Fruit fly (Drosophila melanogaster) whole organism, embryonic: Measurements from ENCODE around the gene hiro.

Experiments used
- Atf-2 ChIP-seq: fragments of 200-800 bp; sonication (Bioruptor generic); optimal IDR thresholded peaks from 2 replicates; lab custom pipeline; 2016; ENCODE audit warnings: missing biosample characterization, missing genetic modification characterization
- Blimp-1 ChIP-seq: fragments of 200-800 bp; sonication (Bioruptor generic); optimal IDR thresholded peaks from 3 replicates; lab custom pipeline; 2018; ENCODE audit warnings: missing biosample characterization, missing genetic modification characterization, mild to moderate bottlenecking, moderate library complexity, missing genetic modification reagents
- BtbVII ChIP-seq: fragments of 200-800 bp; sonication (Bioruptor generic); optimal IDR thresholded peaks from 3 replicates; lab custom pipeline; 2017; ENCODE audit warnings: missing biosample characterization, mild to moderate bottlenecking, missing genetic modification characterization
- CG11695 ChIP-seq: fragments of 200-800 bp; sonication (Bioruptor generic); IDR thresholded peaks from 3 replicates; pipeline ENCODE4 v1.3.6; 2022; ENCODE audit warnings: missing biosample characterization, missing genetic modification characterization
- CG12299 ChIP-seq: fragments of 200-800 bp; sonication (Bioruptor generic); optimal IDR thresholded peaks from 2 replicates; lab custom pipeline; 2018; ENCODE audit warnings: missing biosample characterization, mild to moderate bottlenecking, missing genetic modification characterization
- CG12391 ChIP-seq: fragments of 200-800 bp; sonication (Bioruptor generic); optimal IDR thresholded peaks from 3 replicates; lab custom pipeline; 2018; ENCODE audit warnings: missing biosample characterization, mild to moderate bottlenecking, missing genetic modification characterization, moderate library complexity
- CG15479 ChIP-seq: fragments of 200-800 bp; sonication (Bioruptor generic); optimal IDR thresholded peaks from 3 replicates; lab custom pipeline; 2019; ENCODE audit warnings: missing biosample characterization, mild to moderate bottlenecking, missing genetic modification characterization, moderate library complexity
- CG1602 ChIP-seq: fragments of 200-800 bp; sonication (Bioruptor generic); optimal IDR thresholded peaks from 3 replicates; lab custom pipeline; 2016; ENCODE audit warnings: missing biosample characterization, missing genetic modification characterization
- CG1647 ChIP-seq: fragments of 200-800 bp; sonication (Bioruptor generic); optimal IDR thresholded peaks from 3 replicates; lab custom pipeline; 2016; ENCODE audit warnings: missing biosample characterization, missing genetic modification characterization
- CG1792 ChIP-seq: fragments of 200-800 bp; sonication (Bioruptor generic); optimal IDR thresholded peaks from 2 replicates; lab custom pipeline; 2016; ENCODE audit warnings: missing biosample characterization, missing genetic modification characterization
- CG18476 ChIP-seq: fragments of 200-800 bp; sonication (Bioruptor generic); optimal IDR thresholded peaks from 2 replicates; lab custom pipeline; 2016; ENCODE audit warnings: missing biosample characterization, mild to moderate bottlenecking, missing genetic modification characterization
- CG2202 ChIP-seq: fragments of 200-800 bp; sonication (Bioruptor generic); optimal IDR thresholded peaks from 2 replicates; lab custom pipeline; 2018; ENCODE audit warnings: missing biosample characterization, mild to moderate bottlenecking, missing genetic modification characterization
- CG30403 ChIP-seq: fragments of 200-800 bp; sonication (Bioruptor generic); optimal IDR thresholded peaks from 3 replicates; lab custom pipeline; 2016; ENCODE audit warnings: missing biosample characterization, missing genetic modification characterization
- CG32767 ChIP-seq: fragments of 200-800 bp; sonication (Bioruptor generic); IDR thresholded peaks from 2 replicates; pipeline ENCODE4 v1.3.6; 2022; ENCODE audit warnings: missing biosample characterization, missing genetic modification characterization
- CG7839 ChIP-seq: fragments of 200-800 bp; sonication (Bioruptor generic); optimal IDR thresholded peaks from 3 replicates; lab custom pipeline; 2018; ENCODE audit warnings: missing biosample characterization, mild to moderate bottlenecking, missing genetic modification characterization, moderate library complexity
- CG8290 ChIP-seq, 3 experiments: fragments of 200-800 bp; sonication (Bioruptor generic); optimal IDR thresholded peaks; 2 replicates each; lab custom pipeline; 2016 to 2019; ENCODE audit warnings: missing biosample characterization in 3 of 3, missing genetic modification characterization in 3 of 3, mild to moderate bottlenecking in 2 of 3, moderate library complexity in 1 of 3
- CG8765 ChIP-seq: fragments of 200-800 bp; sonication (Bioruptor generic); IDR thresholded peaks from 2 replicates; pipeline ENCODE4 v1.3.6; 2022; ENCODE audit warnings: missing biosample characterization, missing genetic modification characterization
- CG9797 ChIP-seq: fragments of 200-800 bp; sonication (Bioruptor generic); optimal IDR thresholded peaks from 3 replicates; lab custom pipeline; 2018; ENCODE audit warnings: missing biosample characterization, mild to moderate bottlenecking, missing genetic modification characterization
- CHES-1-like ChIP-seq: fragments of 200-800 bp; sonication (Bioruptor generic); optimal IDR thresholded peaks from 2 replicates; lab custom pipeline; 2016; ENCODE audit warnings: missing biosample characterization, missing genetic modification characterization
- E2f1 ChIP-seq: fragments of 200-800 bp; sonication (Bioruptor generic); IDR thresholded peaks from 2 replicates; pipeline ENCODE4 v1.3.6; 2022; ENCODE audit warnings: missing biosample characterization, missing genetic modification characterization
- Ets65A ChIP-seq: fragments of 200-800 bp; sonication (Bioruptor generic); peaks from one replicate; lab custom pipeline; 2016; ENCODE audit warnings: missing biosample characterization, missing genetic modification characterization
- HLH3B ChIP-seq: fragments of 200-800 bp; sonication (Bioruptor generic); IDR thresholded peaks from 2 replicates; pipeline ENCODE4 v1.3.6; 2022; ENCODE audit warnings: missing biosample characterization, missing genetic modification characterization
- HLH54F ChIP-seq: fragments of 200-800 bp; sonication (Bioruptor generic); optimal IDR thresholded peaks from 3 replicates; lab custom pipeline; 2016; ENCODE audit warnings: missing biosample characterization, missing genetic modification characterization
- Hmx ChIP-seq: fragments of 200-800 bp; sonication (Bioruptor generic); optimal IDR thresholded peaks from 2 replicates; lab custom pipeline; 2016; ENCODE audit warnings: missing biosample characterization, missing genetic modification characterization
- Hr39 ChIP-seq: fragments of >200 bp; optimal IDR thresholded peaks from 2 replicates; lab custom pipeline; 2017
- Hr78 ChIP-seq, 2 experiments: fragments of 200-800 bp in 1 of 2; fragments of >200 bp in 1 of 2; sonication (Bioruptor generic) in 1 of 2; optimal IDR thresholded peaks; 2 replicates each; lab custom pipeline; 2017 to 2019; ENCODE audit warnings: missing biosample characterization in 2 of 2, missing genetic modification characterization in 2 of 2, mild to moderate bottlenecking in 1 of 2, moderate library complexity in 1 of 2
- Mad ChIP-seq: fragments of 200-800 bp; sonication (Bioruptor generic); optimal IDR thresholded peaks from 2 replicates; lab custom pipeline; 2016; ENCODE audit warnings: missing biosample characterization, missing genetic modification characterization
- NfI ChIP-seq: fragments of 200-800 bp; sonication (Bioruptor generic); optimal IDR thresholded peaks from 3 replicates; lab custom pipeline; 2018; ENCODE audit warnings: missing biosample characterization, mild to moderate bottlenecking, missing genetic modification characterization, moderate library complexity
- Pdp1 ChIP-seq, 2 experiments: fragments of 200-800 bp; sonication (Bioruptor generic); optimal IDR thresholded peaks; 3 replicates each; lab custom pipeline; 2016; ENCODE audit warnings: missing biosample characterization in 2 of 2, missing genetic modification characterization in 2 of 2, mild to moderate bottlenecking in 1 of 2, moderate library complexity in 1 of 2
- Rx ChIP-seq: fragments of 200-800 bp; sonication (Bioruptor generic); IDR thresholded peaks from 2 replicates; pipeline ENCODE4 v1.3.6; 2022; ENCODE audit warnings: missing biosample characterization, missing genetic modification characterization
- Sin3A ChIP-seq: fragments of >200 bp; optimal IDR thresholded peaks from 2 replicates; lab custom pipeline; 2018
- Sox102F ChIP-seq: fragments of 200-800 bp; sonication (Bioruptor generic); optimal IDR thresholded peaks from 2 replicates; lab custom pipeline; 2018; ENCODE audit warnings: missing biosample characterization, mild to moderate bottlenecking, missing genetic modification characterization, moderate library complexity
- Trl ChIP-seq, 3 experiments: fragments of >200 bp in 2 of 3; fragments of 200-800 bp in 1 of 3; sonication (Bioruptor generic) in 1 of 3; optimal IDR thresholded peaks; 2 replicates in 1 of 3; 3 replicates in 2 of 3; lab custom pipeline; 2016 to 2017; ENCODE audit warnings: missing biosample characterization in 1 of 3, missing genetic modification characterization in 1 of 3
- Xrp1 ChIP-seq: fragments of 200-800 bp; sonication (Bioruptor generic); IDR thresholded peaks from 2 replicates; pipeline ENCODE4 v1.3.6; 2022; ENCODE audit warnings: missing biosample characterization, missing genetic modification characterization
- btn ChIP-seq: fragments of 200-800 bp; sonication (Bioruptor generic); optimal IDR thresholded peaks from 2 replicates; lab custom pipeline; 2016; ENCODE audit warnings: missing biosample characterization, missing genetic modification characterization
- chm ChIP-seq: fragments of 200-800 bp; sonication (Bioruptor generic); IDR thresholded peaks from 2 replicates; pipeline ENCODE4 v1.3.6; 2022; ENCODE audit warnings: missing biosample characterization, missing genetic modification characterization
- en ChIP-seq: fragments of 200-800 bp; sonication (Bioruptor generic); optimal IDR thresholded peaks from 2 replicates; lab custom pipeline; 2016; ENCODE audit warnings: missing biosample characterization, missing genetic modification characterization
- fd3F ChIP-seq: fragments of 200-800 bp; sonication (Bioruptor generic); optimal IDR thresholded peaks from 2 replicates; lab custom pipeline; 2018; ENCODE audit warnings: missing biosample characterization, mild to moderate bottlenecking, missing genetic modification characterization, moderate library complexity
- gce ChIP-seq: fragments of 200-800 bp; sonication (Bioruptor generic); IDR thresholded peaks from 3 replicates; pipeline ENCODE4 v1.3.6; 2022; ENCODE audit warnings: missing biosample characterization, missing genetic modification characterization
- gem ChIP-seq: fragments of 200-800 bp; sonication (Bioruptor generic); optimal IDR thresholded peaks from 2 replicates; lab custom pipeline; 2019; ENCODE audit warnings: missing biosample characterization, mild to moderate bottlenecking, missing genetic modification characterization, moderate library complexity
- gsb-n ChIP-seq: fragments of 200-800 bp; sonication (Bioruptor generic); optimal IDR thresholded peaks from 3 replicates; lab custom pipeline; 2018; ENCODE audit warnings: missing biosample characterization, mild to moderate bottlenecking, missing genetic modification characterization
- hkb ChIP-seq, 2 experiments: fragments of 200-800 bp in 1 of 2; fragments of >200 bp in 1 of 2; sonication (Bioruptor generic) in 1 of 2; IDR thresholded peaks in 1 of 2; optimal IDR thresholded peaks in 1 of 2; 2 replicates each; pipeline versions ENCODE4 v1.3.6 to Lab custom; 2017 to 2022; ENCODE audit warnings: missing biosample characterization in 1 of 2, missing genetic modification characterization in 1 of 2
- klu ChIP-seq: fragments of 200-800 bp; sonication (Bioruptor generic); IDR thresholded peaks from 2 replicates; pipeline ENCODE4 v1.3.6; 2022; ENCODE audit warnings: missing biosample characterization, missing genetic modification characterization
- pum ChIP-seq: fragments of 200-800 bp; sonication (Bioruptor generic); optimal IDR thresholded peaks from 2 replicates; lab custom pipeline; 2016; ENCODE audit warnings: missing biosample characterization, missing genetic modification characterization
- salm ChIP-seq: fragments of 200-800 bp; sonication (Bioruptor generic); optimal IDR thresholded peaks from 2 replicates; lab custom pipeline; 2018; ENCODE audit warnings: missing biosample characterization, mild to moderate bottlenecking, missing genetic modification characterization
- sisA ChIP-seq: fragments of 200-800 bp; sonication (Bioruptor generic); IDR thresholded peaks from 2 replicates; pipeline ENCODE4 v1.3.6; 2022; ENCODE audit warnings: missing biosample characterization, missing genetic modification characterization
- sob ChIP-seq: fragments of 200-800 bp; sonication (Bioruptor generic); IDR thresholded peaks from 2 replicates; pipeline ENCODE4 v1.3.6; 2022; ENCODE audit warnings: missing biosample characterization, missing genetic modification characterization
- sug ChIP-seq: fragments of 200-800 bp; optimal IDR thresholded peaks from 2 replicates; lab custom pipeline; 2019; ENCODE audit warnings: missing biosample characterization, mild to moderate bottlenecking, missing genetic modification characterization, moderate library complexity
- vfl ChIP-seq: fragments of 200-800 bp; sonication (Bioruptor generic); optimal IDR thresholded peaks from 2 replicates; lab custom pipeline; 2016; ENCODE audit warnings: missing biosample characterization, missing genetic modification characterization

hiro gene

dm6 chr3L:648155-649024, 39.4 kb downstream of the hiro start, which contains the start of gene Gale (continued):
- TF ChIP-seq sisA (no peak; the same call in 1 of the 2 replicates), Atf-2 (GFP tag; lab: Kevin White, UChicago) (no peak), sob (GFP tag; lab: Robert Waterston, UW) (peak; percentile 27; the same call in 1 of the 2 replicates), NfI (GFP tag; lab: Kevin White, UChicago) (no peak), Trl (optimal IDR thresholded peaks at IDR 0.05; lab: Kevin White, UChicago) (peak; percentile 63 to 80), Trl (GFP tag; optimal IDR thresholded peaks at IDR 0.05; lab: Kevin White, UChicago) (no peak), Hmx (no peak), Xrp1 (GFP tag; lab: Robert Waterston, UW) (no peak), CG2202 (tag; lab: Kevin White, UChicago) (no peak), hkb (optimal IDR thresholded peaks at IDR 0.05; lab: Kevin White, UChicago) (peak; percentile 92), hkb (GFP tag; IDR thresholded peaks at IDR 0.05; lab: Robert Waterston, UW) (0 out of 2 replicates have a peak, but pooled peaks have one; percentile 35), Hr39 (lab: Kevin White, UChicago) (no peak), sug (tag; lab: Kevin White, UChicago) (no peak), CG8765 (GFP tag; lab: Robert Waterston, UW) (no peak), fd3F (GFP tag; lab: Kevin White, UChicago) (no peak), CG9797 (GFP tag; lab: Kevin White, UChicago) (no peak), Sox102F (GFP tag; lab: Kevin White, UChicago) (no peak), Ets65A (GFP tag; lab: Kevin White, UChicago) (peak; percentile 86), CHES-1-like (no peak), salm (tag; lab: Kevin White, UChicago) (no peak), chm (GFP tag; lab: Robert Waterston, UW) (no peak), CG1647 (GFP tag; lab: Kevin White, UChicago) (peak; percentile 8), pum (no peak), CG7839 (tag; lab: Kevin White, UChicago) (peak; percentile 34), CG8290 (GFP tag; optimal IDR thresholded peaks at IDR 0.05; lab: Kevin White, UChicago) (no peak), CG8290 (tag; optimal IDR thresholded peaks at IDR 0.05; lab: Kevin White, UChicago) (peak in 1 of 2 experiments; percentile 18), CG1602 (GFP tag; lab: Kevin White, UChicago) (no peak), vfl (GFP tag; lab: Kevin White, UChicago) (no peak), gem (tag; lab: Kevin White, UChicago) (no peak), Pdp1 (GFP tag; optimal IDR thresholded peaks at IDR 0.05; lab: Kevin White, UChicago) (peak in 1 of 2 experiments; percentile 41), CG32767 (GFP tag; lab: Robert Waterston, UW) (no peak), CG12391 (no peak), en (no peak), CG18476 (no peak), CG1792 (GFP tag; lab: Kevin White, UChicago) (no peak), gsb-n (no peak), Blimp-1 (GFP tag; lab: Kevin White, UChicago) (no peak), BtbVII (GFP tag; lab: Kevin White, UChicago) (no peak), klu (GFP tag; lab: Robert Waterston, UW) (no peak), CG15479 (GFP tag; lab: Kevin White, UChicago) (no peak), CG11695 (GFP tag; lab: Robert Waterston, UW) (no peak), HLH3B (peak; percentile 20; the same call in 1 of the 2 replicates), gce (no peak), btn (GFP tag; lab: Kevin White, UChicago) (no peak), E2f1 (GFP tag; lab: Robert Waterston, UW) (no peak), Sin3A (lab: Kevin White, UChicago) (peak; percentile 65), CG30403 (no peak), Mad (GFP tag; lab: Kevin White, UChicago) (no peak), Hr78 (GFP tag; optimal IDR thresholded peaks at IDR 0.05; lab: Kevin White, UChicago) (peak in 1 of 2 experiments; percentile 96), CG12299 (tag; lab: Kevin White, UChicago) (no peak), HLH54F (GFP tag; lab: Kevin White, UChicago) (no peak), Rx (GFP tag; lab: Robert Waterston, UW) (no peak)
